Fruit fly (Drosophila melanogaster): ENCODE results near the gene RIOK1.

RIOK1 gene

dm6 chr3L:11683819-11684521, 35.7 kb upstream of the RIOK1 start, which contains the start of gene Sugb (continued):
- TF ChIP-seq cg (GFP tag; optimal IDR thresholded peaks at IDR 0.05) (peak; percentile 18), schlank (tag; optimal IDR thresholded peaks at IDR 0.05) (peak; percentile 33), CG11247 (GFP tag; IDR thresholded peaks at IDR 0.05) (peak; percentile 36; the same call in 1 of the 2 replicates), fu2 (GFP tag; optimal IDR thresholded peaks at IDR 0.05) (peak; percentile 62), chinmo (GFP tag; IDR thresholded peaks at IDR 0.05; ENCODE audit: partially characterized antibody) (0 out of 4 replicates have a peak, but pooled peaks have one; percentile 62), CG1792 (GFP tag; optimal IDR thresholded peaks at IDR 0.05) (peak; percentile 25), jumu (GFP tag; optimal IDR thresholded peaks at IDR 0.05) (peak; percentile 5), ewg (GFP tag; optimal IDR thresholded peaks at IDR 0.05) (peak; percentile 21), CG12299 (tag; optimal IDR thresholded peaks at IDR 0.05) (peak; percentile 65), CG32767 (GFP tag; IDR thresholded peaks at IDR 0.05) (no peak), ind (GFP tag; optimal IDR thresholded peaks at IDR 0.05) (peak; percentile 1), CG10654 (GFP tag; optimal IDR thresholded peaks at IDR 0.05) (peak; percentile 33), CG12155 (GFP tag; optimal IDR thresholded peaks at IDR 0.05) (peak; percentile 71), CG4617 (GFP tag; optimal IDR thresholded peaks at IDR 0.05; ENCODE audit: borderline replicate concordance) (peak; percentile 52), wek (GFP tag; optimal IDR thresholded peaks at IDR 0.05) (peak; percentile 44), Med (GFP tag) (peak; percentile 92), Hr39 (optimal IDR thresholded peaks at IDR 0.05) (no peak), CG8944 (GFP tag; optimal IDR thresholded peaks at IDR 0.05) (peak; percentile 36), CG18262 (tag; optimal IDR thresholded peaks at IDR 0.05) (peak; percentile 24), tgo (GFP tag; IDR thresholded peaks at IDR 0.05) (peak; percentile 52; the same call in 2 of the 3 replicates), inv (GFP tag; IDR thresholded peaks at IDR 0.05; ENCODE audit: partially characterized antibody) (0 out of 2 replicates have a peak, but pooled peaks have one; percentile 6), Asciz (GFP tag; optimal IDR thresholded peaks at IDR 0.05) (peak; percentile 39), CG18619 (GFP tag; optimal IDR thresholded peaks at IDR 0.05) (peak; percentile 54), seq (GFP tag; IDR thresholded peaks at IDR 0.05) (peak; percentile 43), Trl (optimal IDR thresholded peaks at IDR 0.05) (no peak), Trl (GFP tag; optimal IDR thresholded peaks at IDR 0.05) (peak; percentile 4), Ravus (GFP tag; IDR thresholded peaks at IDR 0.05) (no peak), pzg (GFP tag; optimal IDR thresholded peaks at IDR 0.05) (peak; percentile 22), CG11504 (tag; optimal IDR thresholded peaks at IDR 0.05) (peak; percentile 66), CG2875 (GFP tag; optimal IDR thresholded peaks at IDR 0.05) (no peak), CG15011 (GFP tag; optimal IDR thresholded peaks at IDR 0.05) (peak; percentile 14), sd (tag; optimal IDR thresholded peaks at IDR 0.05) (peak; percentile 36), Sry-δ (GFP tag; optimal IDR thresholded peaks at IDR 0.05) (peak; percentile 72), pita (GFP tag; optimal IDR thresholded peaks at IDR 0.05) (no peak), al (GFP tag; IDR thresholded peaks at IDR 0.05) (peak; percentile 58), pan (optimal IDR thresholded peaks at IDR 0.05) (no peak), pan (GFP tag; optimal IDR thresholded peaks at IDR 0.05 in 1 of 2, IDR thresholded peaks at IDR 0.05 in 1 of 2) (peak in 1 of 2 experiments; percentile 53), CG17359 (tag; optimal IDR thresholded peaks at IDR 0.05) (peak; percentile 56), CG34224 (GFP tag; IDR thresholded peaks at IDR 0.05; ENCODE audit: partially characterized antibody) (peak; percentile 72), CG3847 (GFP tag; IDR thresholded peaks at IDR 0.05) (peak; percentile 61), CG33213 (GFP tag; optimal IDR thresholded peaks at IDR 0.05) (peak; percentile 24), Atf3 (GFP tag; optimal IDR thresholded peaks at IDR 0.05) (peak; percentile 5), sens (GFP tag) (peak; percentile 92), MESR4 (GFP tag; optimal IDR thresholded peaks at IDR 0.05) (peak; percentile 10), CG31365 (tag; optimal IDR thresholded peaks at IDR 0.05) (no peak), CG14710 (tag; optimal IDR thresholded peaks at IDR 0.05) (peak; percentile 23), dysf (GFP tag; IDR thresholded peaks at IDR 0.05) (peak; percentile 66; the same call in 1 of the 3 replicates), CG7271 (tag; optimal IDR thresholded peaks at IDR 0.05) (no peak), Dbx (GFP tag; IDR thresholded peaks at IDR 0.05) (no peak), CG17385 (GFP tag; optimal IDR thresholded peaks at IDR 0.05) (peak; percentile 61)
